Fruit fly (Drosophila melanogaster) whole organism, prepupa: ENCODE data around the gene nanos.
A peak's percentile ranks its signal among the peaks of the same experiment; 100 is the strongest.

Experiments used
- Blimp-1 ChIP-seq: fragments of 200-800 bp; sonication (Bioruptor generic); optimal IDR thresholded peaks from 3 replicates; lab custom pipeline; 2017; ENCODE audit warnings: missing biosample characterization, missing genetic modification characterization, mild to moderate bottlenecking, moderate library complexity, missing genetic modification reagents
- CG10631 ChIP-seq: fragments of 200-800 bp; sonication (Bioruptor generic); optimal IDR thresholded peaks from 2 replicates; lab custom pipeline; 2016; ENCODE audit warnings: missing biosample characterization, missing genetic modification characterization
- CG10669 ChIP-seq: fragments of 200-800 bp; sonication (Bioruptor generic); optimal IDR thresholded peaks from 3 replicates; lab custom pipeline; 2018; ENCODE audit warnings: missing biosample characterization, mild to moderate bottlenecking, missing genetic modification characterization, moderate library complexity
- CG11762 ChIP-seq: fragments of 200-800 bp; sonication (Bioruptor generic); optimal IDR thresholded peaks from 3 replicates; lab custom pipeline; 2016; ENCODE audit warnings: missing biosample characterization, missing genetic modification characterization; ENCODE audit not compliant: insufficient read depth
- CG11902 ChIP-seq: fragments of 200-800 bp; sonication (Bioruptor generic); optimal IDR thresholded peaks from 3 replicates; lab custom pipeline; 2016; ENCODE audit warnings: missing biosample characterization, missing genetic modification characterization
- CG1621 ChIP-seq: fragments of 200-800 bp; sonication (Bioruptor generic); optimal IDR thresholded peaks from 3 replicates; lab custom pipeline; 2018; ENCODE audit warnings: missing biosample characterization, mild to moderate bottlenecking, missing genetic modification characterization
- CG16779 ChIP-seq: fragments of 200-800 bp; sonication (Bioruptor generic); optimal IDR thresholded peaks from 3 replicates; lab custom pipeline; 2017; ENCODE audit warnings: missing biosample characterization, mild to moderate bottlenecking, missing genetic modification characterization
- CG31627 ChIP-seq: fragments of 200-800 bp; sonication (Bioruptor generic); optimal IDR thresholded peaks from 3 replicates; lab custom pipeline; 2016; ENCODE audit warnings: missing biosample characterization, missing genetic modification characterization
- CG34406 ChIP-seq: fragments of 200-800 bp; sonication (Bioruptor generic); optimal IDR thresholded peaks from 3 replicates; lab custom pipeline; 2016; ENCODE audit warnings: missing biosample characterization, missing genetic modification characterization
- CG4318 ChIP-seq: fragments of 200-800 bp; sonication (Bioruptor generic); optimal IDR thresholded peaks from 3 replicates; lab custom pipeline; 2017; ENCODE audit warnings: missing biosample characterization, mild to moderate bottlenecking, missing genetic modification characterization
- CG6163 ChIP-seq: fragments of 200-800 bp; sonication (Bioruptor generic); IDR thresholded peaks from 3 replicates; pipeline ENCODE4 v1.3.6; 2022; ENCODE audit warnings: missing biosample characterization, missing genetic modification characterization
- CG6276 ChIP-seq: fragments of 200-800 bp; sonication (Bioruptor generic); optimal IDR thresholded peaks from 2 replicates; lab custom pipeline; 2017; ENCODE audit warnings: missing biosample characterization, mild to moderate bottlenecking, missing genetic modification characterization
- CG6792 ChIP-seq: fragments of 200-800 bp; sonication (Bioruptor generic); optimal IDR thresholded peaks from 3 replicates; lab custom pipeline; 2016; ENCODE audit warnings: missing biosample characterization, missing genetic modification characterization
- CG6808 ChIP-seq: fragments of 200-800 bp; sonication (Bioruptor generic); optimal IDR thresholded peaks from 3 replicates; lab custom pipeline; 2017; ENCODE audit warnings: missing biosample characterization, missing genetic modification characterization, mild to moderate bottlenecking, moderate library complexity, missing genetic modification reagents
- CG6854 ChIP-seq: fragments of 200-800 bp; sonication (Bioruptor generic); optimal IDR thresholded peaks from 2 replicates; lab custom pipeline; 2017; ENCODE audit warnings: missing biosample characterization, mild to moderate bottlenecking, missing genetic modification characterization
- CG7368 ChIP-seq: fragments of 200-800 bp; sonication (Bioruptor generic); optimal IDR thresholded peaks from 3 replicates; lab custom pipeline; 2016; ENCODE audit warnings: missing biosample characterization, missing genetic modification characterization
- CG8119 ChIP-seq: fragments of 200-800 bp; sonication (Bioruptor generic); IDR thresholded peaks from 3 replicates; pipeline ENCODE4 v1.3.6; 2022; ENCODE audit warnings: missing biosample characterization, missing genetic modification characterization
- CG8632 ChIP-seq: fragments of 200-800 bp; sonication (Bioruptor generic); optimal IDR thresholded peaks from 3 replicates; lab custom pipeline; 2016; ENCODE audit warnings: missing biosample characterization, missing genetic modification characterization
- CG9139 ChIP-seq: fragments of 200-800 bp; sonication (Bioruptor generic); optimal IDR thresholded peaks from 3 replicates; lab custom pipeline; 2017; ENCODE audit warnings: missing biosample characterization, mild to moderate bottlenecking, missing genetic modification characterization
- Eip75B ChIP-seq: fragments of 200-800 bp; sonication (Bioruptor generic); optimal IDR thresholded peaks from 3 replicates; lab custom pipeline; 2016; ENCODE audit warnings: missing biosample characterization, missing genetic modification characterization
- Eip78C ChIP-seq: fragments of 200-800 bp; sonication (Bioruptor generic); peaks from one replicate; lab custom pipeline; 2016; ENCODE audit warnings: missing biosample characterization, missing genetic modification characterization
- Eip93F ChIP-seq: fragments of 200-800 bp; sonication (Bioruptor generic); optimal IDR thresholded peaks from 2 replicates; lab custom pipeline; 2016; ENCODE audit warnings: missing biosample characterization, mild to moderate bottlenecking, missing genetic modification characterization
- Ets21C ChIP-seq: fragments of 200-800 bp; sonication (Bioruptor generic); optimal IDR thresholded peaks from 3 replicates; lab custom pipeline; 2016; ENCODE audit warnings: missing biosample characterization, missing genetic modification characterization
- Ets96B ChIP-seq: fragments of 200-800 bp; optimal IDR thresholded peaks from 2 replicates; lab custom pipeline; 2019; ENCODE audit warnings: missing biosample characterization, mild to moderate bottlenecking, missing genetic modification characterization, moderate library complexity
- Gug ChIP-seq: fragments of 200-800 bp; sonication (Bioruptor generic); IDR thresholded peaks from 2 replicates; pipeline ENCODE4 v1.3.6; 2022; ENCODE audit warnings: missing biosample characterization, missing genetic modification characterization
- Hr39 ChIP-seq: fragments of 200-800 bp; sonication (Bioruptor generic); optimal IDR thresholded peaks from 2 replicates; lab custom pipeline; 2016; ENCODE audit warnings: missing biosample characterization, missing genetic modification characterization
- Hr4 ChIP-seq: fragments of 200-800 bp; sonication (Bioruptor generic); optimal IDR thresholded peaks from 3 replicates; lab custom pipeline; 2016; ENCODE audit warnings: missing biosample characterization, missing genetic modification characterization
- Lpt ChIP-seq: fragments of 200-800 bp; sonication (Bioruptor generic); optimal IDR thresholded peaks from 3 replicates; lab custom pipeline; 2016; ENCODE audit warnings: missing biosample characterization, missing genetic modification characterization
- Met ChIP-seq: fragments of 200-800 bp; sonication (Bioruptor generic); optimal IDR thresholded peaks from 3 replicates; lab custom pipeline; 2016; ENCODE audit warnings: missing biosample characterization, missing genetic modification characterization
- OdsH ChIP-seq: fragments of 200-800 bp; sonication (Bioruptor generic); optimal IDR thresholded peaks from 3 replicates; lab custom pipeline; 2016; ENCODE audit warnings: missing biosample characterization, missing genetic modification characterization
- Smox ChIP-seq: fragments of 200-800 bp; sonication (Bioruptor generic); optimal IDR thresholded peaks from 3 replicates; lab custom pipeline; 2016; ENCODE audit warnings: missing biosample characterization, missing genetic modification characterization
- Sox102F ChIP-seq: fragments of 200-800 bp; sonication (Bioruptor generic); optimal IDR thresholded peaks from 2 replicates; lab custom pipeline; 2016; ENCODE audit warnings: missing biosample characterization, mild to moderate bottlenecking, missing genetic modification characterization
- Sox14 ChIP-seq: fragments of 200-800 bp; sonication (Bioruptor generic); optimal IDR thresholded peaks from 3 replicates; lab custom pipeline; 2016; ENCODE audit warnings: missing biosample characterization, missing genetic modification characterization
- Sox15 ChIP-seq: fragments of 200-800 bp; sonication (Bioruptor generic); optimal IDR thresholded peaks from 3 replicates; lab custom pipeline; 2016; ENCODE audit warnings: missing biosample characterization, missing genetic modification characterization
- achi ChIP-seq: fragments of 200-800 bp; sonication (Bioruptor generic); optimal IDR thresholded peaks from 3 replicates; lab custom pipeline; 2016; ENCODE audit warnings: missing biosample characterization, missing genetic modification characterization
- acj6 ChIP-seq: fragments of 200-800 bp; sonication (Bioruptor generic); optimal IDR thresholded peaks from 3 replicates; lab custom pipeline; 2016; ENCODE audit warnings: missing biosample characterization, missing genetic modification characterization
- cyc ChIP-seq: fragments of 200-800 bp; sonication (Bioruptor generic); optimal IDR thresholded peaks from 3 replicates; lab custom pipeline; 2016; ENCODE audit warnings: missing biosample characterization, missing genetic modification characterization
- dsx ChIP-seq: fragments of 200-800 bp; optimal IDR thresholded peaks from 3 replicates; lab custom pipeline; 2019; ENCODE audit warnings: missing biosample characterization, mild to moderate bottlenecking, missing genetic modification characterization, moderate library complexity; ENCODE audit not compliant: poor library complexity, severe bottlenecking
- fd59A ChIP-seq: fragments of 200-800 bp; sonication (Bioruptor generic); optimal IDR thresholded peaks from 2 replicates; lab custom pipeline; 2017; ENCODE audit warnings: missing biosample characterization, mild to moderate bottlenecking, missing genetic modification characterization, missing genetic modification reagents
- fkh ChIP-seq: fragments of 200-800 bp; sonication (Bioruptor generic); optimal IDR thresholded peaks from 3 replicates; lab custom pipeline; 2017; ENCODE audit warnings: missing biosample characterization, mild to moderate bottlenecking, missing genetic modification characterization, moderate library complexity
- lz ChIP-seq: fragments of 200-800 bp; sonication (Bioruptor generic); optimal IDR thresholded peaks from 3 replicates; lab custom pipeline; 2016; ENCODE audit warnings: missing biosample characterization, missing genetic modification characterization
- pdm3 ChIP-seq: fragments of 200-800 bp; sonication (Bioruptor generic); optimal IDR thresholded peaks from 3 replicates; lab custom pipeline; 2016; ENCODE audit warnings: missing biosample characterization, missing genetic modification characterization
- salr ChIP-seq, 2 experiments: fragments of 200-800 bp; sonication (Bioruptor generic); optimal IDR thresholded peaks; 3 replicates each; lab custom pipeline; 2016 to 2018; ENCODE audit warnings: missing biosample characterization in 2 of 2, missing genetic modification characterization in 2 of 2, mild to moderate bottlenecking in 1 of 2
- spab ChIP-seq: fragments of 200-800 bp; sonication (Bioruptor generic); optimal IDR thresholded peaks from 2 replicates; lab custom pipeline; 2017; ENCODE audit warnings: missing biosample characterization, mild to moderate bottlenecking, missing genetic modification characterization, missing genetic modification reagents
- ss ChIP-seq, 2 experiments: fragments of 200-800 bp; sonication (Bioruptor generic); optimal IDR thresholded peaks; 2 replicates in 1 of 2; 3 replicates in 1 of 2; lab custom pipeline; 2017 to 2018; ENCODE audit warnings: mild to moderate bottlenecking in 2 of 2, missing biosample characterization in 2 of 2, missing genetic modification characterization in 2 of 2, moderate library complexity in 1 of 2
- svp ChIP-seq: fragments of 200-800 bp; sonication (Bioruptor generic); peaks from one replicate; lab custom pipeline; 2016; ENCODE audit warnings: missing biosample characterization, missing genetic modification characterization
- vri ChIP-seq: fragments of 200-800 bp; sonication (Bioruptor generic); optimal IDR thresholded peaks from 3 replicates; lab custom pipeline; 2016; ENCODE audit warnings: missing biosample characterization, mild to moderate bottlenecking, missing genetic modification characterization

Gene nanos

dm6 chr3R:19113836-19114235, 43.2 kb upstream of the nanos start (continued):
- TF ChIP-seq fd59A: no peak
- TF ChIP-seq CG10631 (GFP tag; lab: Kevin White, UChicago): peak; percentile 33
- TF ChIP-seq CG8632 (GFP tag; lab: Kevin White, UChicago): peak; percentile 34
- no peak for TF ChIP-seq fkh (GFP tag; lab: Kevin White, UChicago)
- TF ChIP-seq vri (GFP tag; lab: Kevin White, UChicago): peak; percentile 28
- TF ChIP-seq Lpt: no peak
- TF ChIP-seq spab (GFP tag; lab: Kevin White, UChicago): no peak

- peak; percentile 79 for TF ChIP-seq Ets21C
- TF ChIP-seq Lpt: peak; percentile 77
- peak; percentile 83 for TF ChIP-seq Gug (GFP tag; lab: Robert Waterston, UW)
- peak; percentile 90 for TF ChIP-seq Eip75B
- TF ChIP-seq salr (GFP tag; optimal IDR thresholded peaks at IDR 0.05; lab: Kevin White, UChicago): peak; percentile 41 to 76
- TF ChIP-seq lz (GFP tag; lab: Kevin White, UChicago): peak; percentile 88
- peak; percentile 61 for TF ChIP-seq CG6276
- peak; percentile 75 for TF ChIP-seq CG11902
- TF ChIP-seq CG16779: peak; percentile 64
- TF ChIP-seq CG10669: peak; percentile 86
- TF ChIP-seq CG4318 (GFP tag; lab: Kevin White, UChicago): peak; percentile 47
- TF ChIP-seq Sox14 (GFP tag; lab: Kevin White, UChicago): peak; percentile 88
- TF ChIP-seq CG8632 (GFP tag; lab: Kevin White, UChicago): peak; percentile 83
- peak; percentile 89 for TF ChIP-seq CG6792 (GFP tag; lab: Kevin White, UChicago)
- TF ChIP-seq CG6854 (GFP tag; lab: Kevin White, UChicago): peak; percentile 63
- TF ChIP-seq Met (GFP tag; lab: Kevin White, UChicago): peak; percentile 90
- TF ChIP-seq spab (GFP tag; lab: Kevin White, UChicago): peak; percentile 80
- TF ChIP-seq Hr4 (GFP tag; lab: Kevin White, UChicago): peak; percentile 81
- peak; percentile 63 for TF ChIP-seq Eip93F (GFP tag; lab: Kevin White, UChicago)
- TF ChIP-seq CG31627 (GFP tag; lab: Kevin White, UChicago): peak; percentile 87
- TF ChIP-seq cyc (GFP tag; lab: Kevin White, UChicago): peak; percentile 86
- TF ChIP-seq Smox: peak; percentile 79
- peak; percentile 83 for TF ChIP-seq CG34406
- peak; percentile 89 for TF ChIP-seq CG1621 (tag; lab: Kevin White, UChicago)
- peak; percentile 77 for TF ChIP-seq fd59A
- peak; percentile 82 for TF ChIP-seq Blimp-1 (GFP tag; lab: Kevin White, UChicago)
- TF ChIP-seq CG6808 (GFP tag; lab: Kevin White, UChicago): peak; percentile 82
- TF ChIP-seq CG11762 (GFP tag; lab: Kevin White, UChicago): peak; percentile 65
- TF ChIP-seq Eip78C (GFP tag; lab: Kevin White, UChicago): peak; percentile 97
- TF ChIP-seq achi: peak; percentile 85
- peak; percentile 90 for TF ChIP-seq dsx
- TF ChIP-seq CG10631 (GFP tag; lab: Kevin White, UChicago): peak; percentile 90
- peak; percentile 90 for TF ChIP-seq Hr39 (GFP tag; lab: Kevin White, UChicago)
- peak; percentile 89 for TF ChIP-seq CG8119
- peak; percentile 90 for TF ChIP-seq pdm3 (GFP tag; lab: Kevin White, UChicago)
- TF ChIP-seq vri (GFP tag; lab: Kevin White, UChicago): peak; percentile 79
- TF ChIP-seq OdsH (GFP tag; lab: Kevin White, UChicago): peak; percentile 88
- peak; percentile 63 for TF ChIP-seq CG9139 (GFP tag; lab: Kevin White, UChicago)
- TF ChIP-seq acj6 (GFP tag; lab: Kevin White, UChicago): peak; percentile 89
- peak; percentile 82 for TF ChIP-seq CG7368 (GFP tag; lab: Kevin White, UChicago)
- TF ChIP-seq ss (GFP tag; optimal IDR thresholded peaks at IDR 0.05; lab: Kevin White, UChicago): peak; percentile 80 to 98
- peak; percentile 95 for TF ChIP-seq svp (GFP tag; lab: Kevin White, UChicago)
- TF ChIP-seq Sox102F (GFP tag; lab: Kevin White, UChicago): peak; percentile 87
- TF ChIP-seq Sox15 (GFP tag; lab: Kevin White, UChicago): peak; percentile 74
- TF ChIP-seq Ets96B (tag; lab: Kevin White, UChicago): peak; percentile 87
- TF ChIP-seq CG6163 (GFP tag; lab: Robert Waterston, UW): peak; percentile 96
These were observed 38.4 kb upstream of the nanos start for dm6 chr3R:19118505-19119138.
